Fruit fly (Drosophila melanogaster) whole organism, embryonic: ENCODE results near the gene mRpL15.
A peak's percentile ranks its signal among the peaks of the same experiment; 100 is the strongest.

Experiments used
- Atf3 ChIP-seq: fragments of 200-800 bp; sonication (Bioruptor generic); optimal IDR thresholded peaks from 3 replicates; lab custom pipeline; 2016; ENCODE audit warnings: missing biosample characterization, missing genetic modification characterization
- CG10366 ChIP-seq: fragments of 200-800 bp; sonication (Bioruptor generic); IDR thresholded peaks from 2 replicates; pipeline ENCODE4 v1.3.6; 2022; ENCODE audit warnings: missing biosample characterization, missing genetic modification characterization
- CG14441 ChIP-seq: fragments of 200-800 bp; sonication (Bioruptor generic); IDR thresholded peaks from 2 replicates; pipeline ENCODE4 v1.3.6; 2022; ENCODE audit warnings: missing biosample characterization, missing genetic modification characterization
- CG2712 ChIP-seq: fragments of 200-800 bp; optimal IDR thresholded peaks from 3 replicates; lab custom pipeline; 2019; ENCODE audit warnings: missing biosample characterization, mild to moderate bottlenecking, missing genetic modification characterization, moderate library complexity
- CG32532 ChIP-seq: fragments of 200-800 bp; sonication (Bioruptor generic); IDR thresholded peaks from 2 replicates; pipeline ENCODE4 v1.3.6; 2022; ENCODE audit warnings: missing biosample characterization, missing genetic modification characterization
- CG33213 ChIP-seq: fragments of 200-800 bp; sonication (Bioruptor generic); optimal IDR thresholded peaks from 3 replicates; lab custom pipeline; 2016; ENCODE audit warnings: missing biosample characterization, missing genetic modification characterization
- CG34224 ChIP-seq: fragments of 200-800 bp; sonication (Bioruptor generic); IDR thresholded peaks from 3 replicates; pipeline ENCODE4 v1.3.6; 2022; ENCODE audit warnings: missing biosample characterization, missing genetic modification characterization; ENCODE audit not compliant: partially characterized antibody
- CG4820 ChIP-seq: fragments of 200-800 bp; sonication (Bioruptor generic); optimal IDR thresholded peaks from 3 replicates; lab custom pipeline; 2016; ENCODE audit warnings: missing biosample characterization, missing genetic modification characterization
- CG4854 ChIP-seq: fragments of 200-800 bp; sonication (Bioruptor generic); optimal IDR thresholded peaks from 2 replicates; lab custom pipeline; 2016; ENCODE audit warnings: missing biosample characterization, missing genetic modification characterization, inconsistent platforms
- CG6683 ChIP-seq: fragments of 200-800 bp; sonication (Bioruptor generic); optimal IDR thresholded peaks from 2 replicates; lab custom pipeline; 2017; ENCODE audit warnings: missing biosample characterization, mild to moderate bottlenecking, missing genetic modification characterization, missing genetic modification reagents
- CG6791 ChIP-seq: fragments of 200-800 bp; sonication (Bioruptor generic); IDR thresholded peaks from 3 replicates; pipeline ENCODE4 v1.3.6; 2022; ENCODE audit warnings: missing biosample characterization, missing genetic modification characterization; ENCODE audit not compliant: partially characterized antibody
- CG7556 ChIP-seq: fragments of 200-800 bp; sonication (Bioruptor generic); optimal IDR thresholded peaks from 2 replicates; lab custom pipeline; 2017; ENCODE audit warnings: missing biosample characterization, mild to moderate bottlenecking, missing genetic modification characterization
- CG7745 ChIP-seq: fragments of 200-800 bp; sonication (Bioruptor generic); optimal IDR thresholded peaks from 2 replicates; lab custom pipeline; 2018; ENCODE audit warnings: missing biosample characterization, mild to moderate bottlenecking, missing genetic modification characterization, moderate library complexity
- CG8924 ChIP-seq: fragments of 200-800 bp; optimal IDR thresholded peaks from 3 replicates; lab custom pipeline; 2019; ENCODE audit warnings: missing biosample characterization, mild to moderate bottlenecking, missing genetic modification characterization, moderate library complexity
- CG9437 ChIP-seq: fragments of 200-800 bp; sonication (Bioruptor generic); optimal IDR thresholded peaks from 2 replicates; lab custom pipeline; 2018; ENCODE audit warnings: missing biosample characterization, mild to moderate bottlenecking, missing genetic modification characterization
- CG9797 ChIP-seq: fragments of 200-800 bp; sonication (Bioruptor generic); optimal IDR thresholded peaks from 3 replicates; lab custom pipeline; 2018; ENCODE audit warnings: missing biosample characterization, mild to moderate bottlenecking, missing genetic modification characterization
- CG9817 ChIP-seq: fragments of 200-800 bp; sonication (Bioruptor generic); optimal IDR thresholded peaks from 2 replicates; lab custom pipeline; 2018; ENCODE audit warnings: missing biosample characterization, mild to moderate bottlenecking, missing genetic modification characterization, moderate library complexity
- Chrac-16 ChIP-seq: fragments of 200-800 bp; sonication (Bioruptor generic); optimal IDR thresholded peaks from 3 replicates; lab custom pipeline; 2016; ENCODE audit warnings: missing biosample characterization, missing genetic modification characterization
- CoRest ChIP-seq: fragments of 200-800 bp; sonication (Bioruptor generic); optimal IDR thresholded peaks from 3 replicates; lab custom pipeline; 2018; ENCODE audit warnings: missing biosample characterization, mild to moderate bottlenecking, missing genetic modification characterization, moderate library complexity
- D19A ChIP-seq: fragments of 200-800 bp; optimal IDR thresholded peaks from 3 replicates; lab custom pipeline; 2019; ENCODE audit warnings: missing biosample characterization, mild to moderate bottlenecking, missing genetic modification characterization, moderate library complexity
- Dip2 ChIP-seq: fragments of 200-800 bp; sonication (Bioruptor generic); IDR thresholded peaks from 2 replicates; pipeline ENCODE4 v1.3.6; 2022; ENCODE audit warnings: missing biosample characterization, missing genetic modification characterization
- Hand ChIP-seq: fragments of 200-800 bp; sonication (Bioruptor generic); optimal IDR thresholded peaks from 2 replicates; lab custom pipeline; 2017; ENCODE audit warnings: mild to moderate bottlenecking, missing biosample characterization, missing genetic modification reagents, missing genetic modification characterization
- Kr ChIP-seq: fragments of 200-800 bp; sonication (Bioruptor generic); optimal IDR thresholded peaks from 2 replicates; lab custom pipeline; 2017; ENCODE audit warnings: missing biosample characterization, mild to moderate bottlenecking, missing genetic modification characterization
- Lim3 ChIP-seq: fragments of 200-800 bp; sonication (Bioruptor generic); IDR thresholded peaks from 2 replicates; pipeline ENCODE4 v1.3.6; 2022; ENCODE audit warnings: missing biosample characterization, missing genetic modification characterization
- Meics ChIP-seq: fragments of 200-800 bp; sonication (Bioruptor generic); optimal IDR thresholded peaks from 2 replicates; lab custom pipeline; 2017; ENCODE audit warnings: missing biosample characterization, mild to moderate bottlenecking, missing genetic modification characterization
- Nf-YA ChIP-seq: fragments of 200-800 bp; sonication (Bioruptor generic); IDR thresholded peaks from 2 replicates; pipeline ENCODE4 v1.3.6; 2022; ENCODE audit warnings: missing biosample characterization, missing genetic modification characterization
- Oaz ChIP-seq: fragments of 200-800 bp; sonication (Bioruptor generic); IDR thresholded peaks from 2 replicates; pipeline ENCODE4 v1.3.6; 2022; ENCODE audit warnings: missing biosample characterization, missing genetic modification characterization
- Ravus ChIP-seq: fragments of 200-800 bp; sonication (Bioruptor generic); IDR thresholded peaks from 2 replicates; pipeline ENCODE4 v1.3.6; 2022; ENCODE audit warnings: missing biosample characterization, missing genetic modification characterization
- Rfx ChIP-seq: fragments of 200-800 bp; sonication (Bioruptor generic); IDR thresholded peaks from 2 replicates; pipeline ENCODE4 v1.3.6; 2022; ENCODE audit warnings: missing biosample characterization, missing genetic modification characterization
- Sox102F ChIP-seq: fragments of 200-800 bp; sonication (Bioruptor generic); optimal IDR thresholded peaks from 2 replicates; lab custom pipeline; 2018; ENCODE audit warnings: missing biosample characterization, mild to moderate bottlenecking, missing genetic modification characterization, moderate library complexity
- TFAM ChIP-seq: fragments of 200-800 bp; sonication (Bioruptor generic); optimal IDR thresholded peaks from 2 replicates; lab custom pipeline; 2017; ENCODE audit warnings: missing biosample characterization, missing genetic modification characterization, inconsistent platforms
- bigmax ChIP-seq: fragments of 200-800 bp; sonication (Bioruptor generic); optimal IDR thresholded peaks from 2 replicates; lab custom pipeline; 2018; ENCODE audit warnings: missing biosample characterization, mild to moderate bottlenecking, missing genetic modification characterization
- cas ChIP-seq: fragments of 200-800 bp; sonication (Bioruptor generic); IDR thresholded peaks from 2 replicates; pipeline ENCODE4 v1.3.6; 2022; ENCODE audit warnings: missing biosample characterization, missing genetic modification characterization
- dm ChIP-seq: fragments of 200-800 bp; sonication (Bioruptor generic); optimal IDR thresholded peaks from 3 replicates; lab custom pipeline; 2016; ENCODE audit warnings: missing biosample characterization, missing genetic modification characterization
- dmrt11E ChIP-seq: fragments of 200-800 bp; sonication (Bioruptor generic); optimal IDR thresholded peaks from 3 replicates; lab custom pipeline; 2018; ENCODE audit warnings: missing biosample characterization, mild to moderate bottlenecking, missing genetic modification characterization, moderate library complexity
- fd102C ChIP-seq: fragments of 200-800 bp; sonication (Bioruptor generic); optimal IDR thresholded peaks from 2 replicates; lab custom pipeline; 2018; ENCODE audit warnings: missing biosample characterization, mild to moderate bottlenecking, missing genetic modification characterization, moderate library complexity
- grau ChIP-seq: fragments of 200-800 bp; optimal IDR thresholded peaks from 3 replicates; lab custom pipeline; 2019; ENCODE audit warnings: missing biosample characterization, mild to moderate bottlenecking, missing genetic modification characterization, moderate library complexity
- hb ChIP-seq: fragments of 200-800 bp; sonication (Bioruptor generic); IDR thresholded peaks from 3 replicates; pipeline ENCODE4 v1.3.6; 2022; ENCODE audit warnings: missing biosample characterization, missing genetic modification characterization; ENCODE audit not compliant: partially characterized antibody
- hkb ChIP-seq, 2 experiments: fragments of 200-800 bp in 1 of 2; fragments of >200 bp in 1 of 2; sonication (Bioruptor generic) in 1 of 2; IDR thresholded peaks in 1 of 2; optimal IDR thresholded peaks in 1 of 2; 2 replicates each; pipeline versions ENCODE4 v1.3.6 to Lab custom; 2017 to 2022; ENCODE audit warnings: missing biosample characterization in 1 of 2, missing genetic modification characterization in 1 of 2
- inv ChIP-seq: fragments of 200-800 bp; sonication (Bioruptor generic); IDR thresholded peaks from 2 replicates; pipeline ENCODE4 v1.3.6; 2022; ENCODE audit warnings: missing biosample characterization, missing genetic modification characterization; ENCODE audit not compliant: partially characterized antibody
- org-1 ChIP-seq: fragments of 200-800 bp; sonication (Bioruptor generic); optimal IDR thresholded peaks from 2 replicates; lab custom pipeline; 2017; ENCODE audit warnings: missing biosample characterization, missing genetic modification characterization
- pita ChIP-seq: fragments of 200-800 bp; sonication (Bioruptor generic); optimal IDR thresholded peaks from 2 replicates; lab custom pipeline; 2017; ENCODE audit warnings: missing biosample characterization, mild to moderate bottlenecking, missing genetic modification characterization
- ranshi ChIP-seq: fragments of 200-800 bp; sonication (Bioruptor generic); IDR thresholded peaks from 2 replicates; pipeline ENCODE4 v1.3.6; 2022; ENCODE audit warnings: missing biosample characterization, missing genetic modification characterization
- sens-2 ChIP-seq: fragments of 200-800 bp; sonication (Bioruptor generic); IDR thresholded peaks from 2 replicates; pipeline ENCODE4 v1.3.6; 2022; ENCODE audit warnings: missing biosample characterization, missing genetic modification characterization
- sob ChIP-seq: fragments of 200-800 bp; sonication (Bioruptor generic); IDR thresholded peaks from 2 replicates; pipeline ENCODE4 v1.3.6; 2022; ENCODE audit warnings: missing biosample characterization, missing genetic modification characterization
- stc ChIP-seq: fragments of 200-800 bp; sonication (Bioruptor generic); IDR thresholded peaks from 2 replicates; pipeline ENCODE4 v1.3.6; 2022; ENCODE audit warnings: missing biosample characterization, missing genetic modification characterization
- ttk ChIP-seq: fragments of 200-800 bp; sonication (Bioruptor generic); IDR thresholded peaks from 2 replicates; pipeline ENCODE4 v2.1.2; 2022; ENCODE audit warnings: missing biosample characterization, missing genetic modification characterization
- zen ChIP-seq: fragments of 200-800 bp; sonication (Bioruptor generic); optimal IDR thresholded peaks from 3 replicates; lab custom pipeline; 2018; ENCODE audit warnings: missing biosample characterization, mild to moderate bottlenecking, missing genetic modification characterization, moderate library complexity

Gene mRpL15

dm6 chr3L:20401026-20401912 lies 34.7 kb downstream of the mRpL15 start, which contains the start of gene trbl (continued):
- peak; percentile 86 for TF ChIP-seq CG9797 (GFP tag; lab: Kevin White, UChicago)
- TF ChIP-seq ranshi (GFP tag; lab: Robert Waterston, UW): 0 out of 2 replicates have a peak, but pooled peaks have one; percentile 7
- no peak for TF ChIP-seq CoRest
- no peak for TF ChIP-seq dmrt11E (tag; lab: Kevin White, UChicago)
- TF ChIP-seq pita (GFP tag; lab: Kevin White, UChicago): no peak
- TF ChIP-seq Hand: peak; percentile 15
- TF ChIP-seq CG33213 (GFP tag; lab: Kevin White, UChicago): no peak
- peak; percentile 73 for TF ChIP-seq zen (tag; lab: Kevin White, UChicago)
- peak; percentile 61; the same call in 1 of the 2 replicates for TF ChIP-seq CG32532 (GFP tag; lab: Robert Waterston, UW)
- TF ChIP-seq stc (GFP tag; lab: Robert Waterston, UW): peak; percentile 37; the same call in 1 of the 2 replicates
- no peak for TF ChIP-seq CG10366 (GFP tag; lab: Robert Waterston, UW)
- TF ChIP-seq CG8924 (tag; lab: Kevin White, UChicago): peak; percentile 70
- no peak for TF ChIP-seq Chrac-16 (GFP tag; lab: Kevin White, UChicago)
- TF ChIP-seq CG7556: peak; percentile 8
- TF ChIP-seq Sox102F: no peak
- peak; percentile 26 for TF ChIP-seq D19A
- TF ChIP-seq org-1 (GFP tag; lab: Kevin White, UChicago): no peak
- peak; percentile 65 for TF ChIP-seq dm (GFP tag; lab: Kevin White, UChicago)
- no peak for TF ChIP-seq CG6683 (GFP tag; lab: Kevin White, UChicago)
- TF ChIP-seq Nf-YA (GFP tag; lab: Robert Waterston, UW): no peak
- peak; percentile 26 for TF ChIP-seq fd102C (GFP tag; lab: Kevin White, UChicago)
- no peak for TF ChIP-seq TFAM (GFP tag; lab: Kevin White, UChicago)
- TF ChIP-seq CG4854 (GFP tag; lab: Kevin White, UChicago): no peak
- TF ChIP-seq inv: no peak
- TF ChIP-seq CG2712: peak; percentile 36
- TF ChIP-seq cas (GFP tag; lab: Robert Waterston, UW): no peak
- no peak for TF ChIP-seq Atf3 (GFP tag; lab: Kevin White, UChicago)
- TF ChIP-seq CG7745: peak; percentile 62
- peak; percentile 47 for TF ChIP-seq CG9437 (GFP tag; lab: Kevin White, UChicago)
- no peak for TF ChIP-seq sens-2
- TF ChIP-seq CG9817: no peak
- no peak for TF ChIP-seq Dip2 (GFP tag; lab: Robert Waterston, UW)
- TF ChIP-seq ttk (GFP tag; lab: Robert Waterston, UW): no peak
- TF ChIP-seq Rfx (GFP tag; lab: Robert Waterston, UW): no peak
- TF ChIP-seq Ravus: no peak
- TF ChIP-seq Meics (GFP tag; lab: Kevin White, UChicago): peak; percentile 19
- no peak for TF ChIP-seq CG14441 (GFP tag; lab: Robert Waterston, UW)
- peak; percentile 17 for TF ChIP-seq bigmax (GFP tag; lab: Kevin White, UChicago)
- no peak for TF ChIP-seq hb
- TF ChIP-seq sob (GFP tag; lab: Robert Waterston, UW): no peak
- TF ChIP-seq CG6791 (GFP tag; lab: Robert Waterston, UW): peak; percentile 97
- TF ChIP-seq CG4820 (GFP tag; lab: Kevin White, UChicago): no peak
- no peak for TF ChIP-seq hkb (optimal IDR thresholded peaks at IDR 0.05; lab: Kevin White, UChicago)
- TF ChIP-seq hkb (GFP tag; IDR thresholded peaks at IDR 0.05; lab: Robert Waterston, UW): peak; percentile 77
- TF ChIP-seq CG34224: peak; percentile 78
- peak; percentile 13 for TF ChIP-seq Kr (GFP tag; lab: Kevin White, UChicago)
- no peak for TF ChIP-seq Oaz (GFP tag; lab: Robert Waterston, UW)
- peak; percentile 35 for TF ChIP-seq grau (tag; lab: Kevin White, UChicago)
- no peak for TF ChIP-seq Lim3 (GFP tag; lab: Robert Waterston, UW)
